Worm (Caenorhabditis elegans): Measurements from ENCODE around the gene F56H9.9.

DNA sequence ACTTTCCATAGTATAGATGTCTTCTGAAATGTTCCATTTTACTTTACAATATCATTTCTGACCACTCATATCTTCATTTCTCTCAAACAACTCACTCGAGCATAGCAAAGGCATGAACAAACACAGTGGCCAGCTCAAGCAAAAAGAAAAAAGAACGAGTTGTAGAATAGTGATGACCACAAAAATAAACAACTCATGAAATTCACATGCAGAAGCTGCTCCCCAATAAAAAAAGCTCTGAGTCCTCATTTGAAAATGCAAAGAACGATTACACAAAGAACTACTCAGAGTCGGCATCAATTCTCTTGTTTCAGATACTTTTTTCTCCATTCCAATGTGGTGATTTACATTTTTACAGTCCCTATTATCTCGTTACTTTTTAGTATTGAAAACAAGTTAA is 10.5 kb upstream of the F56H9.9 start:
- TF ChIP-seq hmg-11 (tag; optimal IDR thresholded peaks at IDR 0.05) (no peak), unc-39 (tag; optimal IDR thresholded peaks at IDR 0.05) (no peak), nhr-237 (tag; optimal IDR thresholded peaks at IDR 0.05) (no peak), skn-1 (tag; optimal IDR thresholded peaks at IDR 0.05) (no peak)

Data from whole organism, L3 larva.